Fruit fly (Drosophila melanogaster): ENCODE data around the gene CG3706.

CG3706 gene

DNA sequence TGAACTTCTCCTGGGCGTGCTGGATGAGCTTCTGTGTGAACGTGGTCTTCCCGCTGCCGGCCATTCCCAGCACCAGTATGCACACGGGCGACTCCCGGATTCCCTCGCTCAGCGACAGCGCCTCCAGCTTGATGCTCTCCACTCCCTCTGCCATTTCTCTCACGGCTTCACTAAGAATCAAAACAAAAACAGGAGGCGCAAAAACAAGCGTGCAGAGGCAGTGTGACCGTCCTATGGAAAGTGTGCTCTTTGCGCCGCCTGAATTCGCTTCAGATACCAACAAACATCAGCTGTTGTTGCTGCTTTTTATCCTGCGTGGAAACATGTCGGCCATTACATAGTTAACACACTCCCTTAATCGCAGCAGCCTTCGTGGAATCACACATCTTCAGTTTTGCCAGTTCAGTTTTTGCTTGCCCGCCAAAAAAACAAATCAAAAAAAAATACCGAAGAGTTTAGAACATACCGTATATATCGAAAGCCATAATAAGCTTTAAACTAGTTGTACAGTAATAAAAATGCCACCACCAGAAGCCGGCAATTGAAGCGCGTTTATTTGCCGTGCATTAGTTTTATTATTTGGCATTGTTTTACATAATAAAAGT lies 8.4 kb upstream of the CG3706 start, which contains the start of the genes CG3704 and mus81 (continued):
- TF ChIP-seq CG3847 (GFP tag; IDR thresholded peaks at IDR 0.05) (0 out of 2 replicates have a peak, but pooled peaks have one; percentile 7), pzg (GFP tag; optimal IDR thresholded peaks at IDR 0.05) (peak; percentile 62), Opbp (GFP tag; IDR thresholded peaks at IDR 0.05; ENCODE audit: partially characterized antibody) (0 out of 3 replicates have a peak, but pooled peaks have one; percentile 9), lov (optimal IDR thresholded peaks at IDR 0.05) (no peak), lov (GFP tag; IDR thresholded peaks at IDR 0.05) (no peak), Adf1 (GFP tag; IDR thresholded peaks at IDR 0.05) (0 out of 2 replicates have a peak, but pooled peaks have one; percentile 10), CG4282 (GFP tag; optimal IDR thresholded peaks at IDR 0.05) (no peak), Bgb (GFP tag; IDR thresholded peaks at IDR 0.05; ENCODE audit: partially characterized antibody) (0 out of 2 replicates have a peak, but pooled peaks have one; percentile 18), BEAF-32 (GFP tag; optimal IDR thresholded peaks at IDR 0.05) (peak; percentile 77), ci (GFP tag; IDR thresholded peaks at IDR 0.05) (no peak), CG10267 (tag; optimal IDR thresholded peaks at IDR 0.05) (peak; percentile 17), HLHmδ (GFP tag; optimal IDR thresholded peaks at IDR 0.05) (no peak), slbo (GFP tag; IDR thresholded peaks at IDR 0.05) (peak; percentile 16; the same call in 1 of the 2 replicates), crp (GFP tag; optimal IDR thresholded peaks at IDR 0.05) (peak in 1 of 2 experiments; percentile 79), Sox102F (GFP tag; optimal IDR thresholded peaks at IDR 0.05) (no peak)

- TF ChIP-seq grau (tag; optimal IDR thresholded peaks at IDR 0.05) (no peak), Gsc (GFP tag; IDR thresholded peaks at IDR 0.05) (no peak), sim (GFP tag; IDR thresholded peaks at IDR 0.05) (no peak), CG17359 (tag; optimal IDR thresholded peaks at IDR 0.05) (no peak), CG11560 (tag; IDR thresholded peaks at IDR 0.05) (no peak), Hr39 (optimal IDR thresholded peaks at IDR 0.05) (peak; percentile 91)
Measured at dm6 chrX:935901-936207, 3.6 kb upstream of the CG3706 start.

DNA sequence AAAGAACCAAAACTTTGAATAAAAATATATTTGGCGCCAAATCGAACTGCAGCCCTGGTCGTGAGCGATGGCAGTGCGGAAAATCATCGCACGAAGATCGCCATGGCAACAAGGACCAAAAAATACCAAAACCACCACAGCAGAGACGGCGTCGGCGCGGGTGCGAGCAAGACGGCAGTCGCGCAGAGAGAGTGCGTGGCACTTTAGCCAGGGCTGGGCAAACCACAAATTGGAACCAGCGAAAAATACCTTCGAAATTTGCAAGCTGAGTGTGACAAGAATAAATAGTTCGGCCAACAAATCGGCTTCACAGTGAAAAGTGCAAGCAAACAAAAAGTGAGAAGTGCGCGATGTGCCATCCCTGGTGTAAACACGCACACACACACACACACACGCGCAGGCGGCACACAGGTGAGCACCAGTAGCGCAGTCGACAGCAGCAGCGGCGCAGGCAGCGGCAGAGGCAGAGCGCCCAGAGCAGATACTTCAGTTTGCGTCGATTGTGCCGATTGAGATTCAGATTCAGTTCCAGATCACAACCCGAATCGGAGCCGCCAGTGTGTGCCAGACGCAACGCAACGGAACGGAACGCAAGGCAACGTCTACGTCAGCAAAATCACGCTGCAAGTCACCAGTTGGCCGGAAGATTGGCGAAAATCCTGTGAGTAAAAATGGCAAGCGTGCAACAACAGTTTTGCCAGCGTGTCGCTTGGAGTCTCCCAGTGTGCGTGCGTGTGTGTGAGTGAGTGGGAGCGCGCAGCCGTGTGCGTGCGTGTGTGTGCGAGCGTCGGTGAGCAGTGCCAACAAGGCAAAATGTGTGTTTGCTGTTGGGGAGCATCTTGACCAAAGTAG lies 3.0 kb upstream of the CG3706 start, which contains the start of gene TRAM:
Gene TRAM, plus strand, starts transcription at position 184 of the 852 bp plus-strand sequence.
- TF ChIP-seq Nf-YC (tag; optimal IDR thresholded peaks at IDR 0.05) (peak; percentile 91), cwo (GFP tag; optimal IDR thresholded peaks at IDR 0.05) (peak; percentile 95), CG16779 (GFP tag; IDR thresholded peaks at IDR 0.05) (peak; percentile 97), HmgZ (tag; optimal IDR thresholded peaks at IDR 0.05) (peak; percentile 99), CG7928 (GFP tag; optimal IDR thresholded peaks at IDR 0.05) (peak; percentile 100), E2f2 (GFP tag; IDR thresholded peaks at IDR 0.05) (peak; percentile 96), zf30C (GFP tag; optimal IDR thresholded peaks at IDR 0.05) (peak; percentile 49), gem (tag; optimal IDR thresholded peaks at IDR 0.05) (peak; percentile 98), CG30403 (GFP tag; optimal IDR thresholded peaks at IDR 0.05) (peak; percentile 98), CG4328 (GFP tag; optimal IDR thresholded peaks at IDR 0.05) (peak; percentile 99), CG17568 (GFP tag; optimal IDR thresholded peaks at IDR 0.05) (no peak), CG10431 (GFP tag; optimal IDR thresholded peaks at IDR 0.05) (peak; percentile 96), grn (GFP tag; optimal IDR thresholded peaks at IDR 0.05) (peak; percentile 81), CG15514 (GFP tag; optimal IDR thresholded peaks at IDR 0.05) (peak; percentile 98), CG13287 (GFP tag; IDR thresholded peaks at IDR 0.05; ENCODE audit: partially characterized antibody) (peak; percentile 81), ase (GFP tag; IDR thresholded peaks at IDR 0.05) (peak; percentile 99), kay (GFP tag; optimal IDR thresholded peaks at IDR 0.05) (peak; percentile 95), hb (GFP tag; IDR thresholded peaks at IDR 0.05; ENCODE audit: partially characterized antibody) (peak; percentile 70), Xbp1 (GFP tag; optimal IDR thresholded peaks at IDR 0.05) (peak; percentile 99), cas (GFP tag; IDR thresholded peaks at IDR 0.05) (peak; percentile 97), hth (optimal IDR thresholded peaks at IDR 0.05) (no peak), phol (tag; optimal IDR thresholded peaks at IDR 0.05) (peak; percentile 97), unpg (GFP tag; optimal IDR thresholded peaks at IDR 0.05) (peak; percentile 98), prd (optimal IDR thresholded peaks at IDR 0.05) (no peak), prd (GFP tag; IDR thresholded peaks at IDR 0.05) (peak; percentile 100)

All from whole organism, embryonic.